Worm (Caenorhabditis elegans): ENCODE results near the gene cest-9.2.

DNA sequence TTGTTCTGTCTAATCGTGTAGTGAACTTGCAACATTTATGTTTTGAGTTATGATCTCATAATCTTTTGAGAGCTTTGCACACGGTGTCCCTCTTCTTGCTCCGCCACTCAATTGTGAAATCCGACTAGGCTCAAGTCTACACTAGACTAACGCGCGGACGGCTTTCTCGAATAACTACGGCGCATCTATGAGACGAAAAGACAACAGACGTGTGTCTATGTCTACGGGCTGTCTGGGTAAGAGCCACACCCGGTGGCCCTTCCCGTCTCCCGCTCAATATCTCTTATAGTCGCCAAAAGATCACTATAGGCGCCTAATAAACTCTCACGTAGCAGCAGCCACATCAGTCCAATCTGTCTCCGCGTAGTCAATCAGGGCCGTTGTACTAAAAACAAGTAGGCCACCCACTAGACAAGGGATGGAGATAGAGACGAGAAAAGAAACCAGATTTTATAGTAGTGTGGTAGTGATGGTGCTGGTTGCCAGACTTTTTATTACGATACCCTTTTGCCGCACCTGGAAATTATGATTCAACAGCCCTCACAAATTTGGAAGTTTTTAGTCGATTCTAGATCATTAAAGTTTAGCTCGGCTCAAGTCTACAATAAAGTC lies 46.1 kb upstream of the cest-9.2 start:
- TF ChIP-seq ztf-4 (tag; optimal IDR thresholded peaks at IDR 0.05) (no peak), blmp-1 (tag; optimal IDR thresholded peaks at IDR 0.05; ENCODE audit: insufficient read depth) (no peak), lin-39 (tag; optimal IDR thresholded peaks at IDR 0.05) (no peak), elt-3 (tag; optimal IDR thresholded peaks at IDR 0.05) (no peak), unc-39 (tag; optimal IDR thresholded peaks at IDR 0.05) (no peak)

All from whole organism, L2 larva.